Worm (Caenorhabditis elegans): ENCODE measurements around the gene K08F4.12.

The K08F4.12 gene

DNA sequence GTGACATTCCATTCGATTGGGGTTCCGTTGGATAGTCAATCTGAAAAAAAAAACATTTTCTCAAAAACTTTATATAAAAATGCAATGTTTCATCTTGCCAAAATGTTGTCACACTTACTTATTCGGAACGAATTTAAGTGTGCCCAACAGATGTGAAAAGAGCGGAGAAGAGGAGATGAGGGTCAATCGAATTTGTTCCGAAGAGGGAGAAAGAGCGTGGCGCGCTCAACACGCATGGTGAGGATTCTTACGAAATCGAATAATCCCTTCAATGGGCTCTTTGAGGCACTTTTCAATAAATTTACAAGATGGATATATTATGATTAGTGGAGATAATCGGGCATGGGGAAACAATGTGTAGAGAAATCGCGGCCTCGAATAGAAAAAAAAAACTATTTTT is 32.9 kb downstream of the K08F4.12 start:
- TF ChIP-seq nhr-71 (tag; optimal IDR thresholded peaks at IDR 0.05) (peak; percentile 21), ces-1 (GFP tag; optimal IDR thresholded peaks at IDR 0.05) (peak; percentile 38), unc-30 (tag; optimal IDR thresholded peaks at IDR 0.05) (no peak), mab-9 (GFP tag; IDR thresholded peaks at IDR 0.05) (no peak), lin-14 (GFP tag; optimal IDR thresholded peaks at IDR 0.05) (peak; percentile 84), fkh-10 (GFP tag; optimal IDR thresholded peaks at IDR 0.05) (peak; percentile 92)

DNA sequence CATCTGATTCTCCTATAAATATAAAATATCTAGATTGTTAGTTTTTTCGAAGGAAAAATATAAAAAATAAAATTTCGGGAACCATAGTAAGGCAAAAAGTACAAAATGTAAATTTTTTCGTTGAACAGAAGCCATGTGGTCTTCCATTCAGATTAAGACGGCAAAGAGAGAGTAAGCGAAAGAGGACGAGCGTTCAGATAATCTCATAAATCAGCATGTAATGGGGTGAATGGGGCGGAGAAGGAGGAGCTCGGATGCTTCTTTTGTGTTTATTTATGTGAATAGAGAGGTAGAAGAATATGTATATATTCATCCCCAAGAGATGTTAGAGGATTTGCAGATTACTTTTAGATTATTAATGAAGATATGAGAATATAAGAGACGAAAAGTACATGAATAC is 36.4 kb downstream of the K08F4.12 start, which contains the start of gene pxf-1:
pxf-1 (minus strand) TSS at position 14 of the 400 bp plus-strand sequence.
- TF ChIP-seq nhr-19 (GFP tag; conservative IDR thresholded peaks at IDR 0.05) (no peak), unc-86 (tag; optimal IDR thresholded peaks at IDR 0.05) (no peak), nhr-11 (tag; optimal IDR thresholded peaks at IDR 0.05) (no peak), nhr-71 (tag; optimal IDR thresholded peaks at IDR 0.05) (no peak), ceh-90 (tag; optimal IDR thresholded peaks at IDR 0.05) (no peak), lsy-2 (tag; optimal IDR thresholded peaks at IDR 0.05) (no peak), unc-30 (tag; optimal IDR thresholded peaks at IDR 0.05) (no peak), swsn-7 (tag; optimal IDR thresholded peaks at IDR 0.05) (no peak), lir-3 (tag; optimal IDR thresholded peaks at IDR 0.05; ENCODE audit: poor library complexity) (no peak)

DNA sequence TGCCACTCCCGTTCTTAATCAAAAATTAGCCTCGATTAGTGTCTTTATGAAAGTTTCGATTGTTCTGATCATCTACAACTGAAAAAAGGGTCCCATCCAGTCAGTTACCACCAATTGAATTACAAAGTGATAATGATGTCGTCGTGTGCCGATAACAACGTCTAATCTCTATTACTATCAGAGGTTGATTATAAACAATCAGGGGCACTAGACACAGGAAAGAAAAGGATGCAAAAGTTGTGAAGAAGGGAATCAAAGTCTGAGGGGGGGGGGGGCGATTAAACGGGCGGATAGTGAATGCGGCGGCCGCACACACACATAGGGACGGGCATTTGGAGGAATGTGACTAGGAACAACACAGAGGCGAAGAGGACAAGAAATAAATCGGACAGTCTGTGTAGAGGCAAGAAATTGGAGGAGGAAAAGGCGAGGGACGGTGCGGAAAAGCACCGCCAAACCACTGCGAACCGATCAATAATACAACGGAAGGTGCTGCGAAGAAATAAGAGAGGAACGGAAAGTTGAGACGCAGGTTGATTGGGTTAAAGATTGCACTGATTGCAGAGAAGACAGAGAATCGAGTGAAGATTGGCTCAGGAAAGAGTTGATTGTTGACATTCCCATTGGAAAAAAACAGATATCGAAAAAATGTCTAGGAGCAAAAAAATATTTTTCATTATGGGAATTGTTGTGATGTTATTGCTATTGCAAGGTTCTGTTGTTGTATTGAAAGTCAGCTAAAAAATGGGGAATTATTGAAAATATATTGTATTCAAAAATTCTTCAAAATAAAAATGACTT is 37.2 kb downstream of the K08F4.12 start:
- TF ChIP-seq nhr-20 (tag; optimal IDR thresholded peaks at IDR 0.05) (peak; percentile 19), nhr-47 (tag; optimal IDR thresholded peaks at IDR 0.05) (peak; percentile 0), elt-2 (tag; optimal IDR thresholded peaks at IDR 0.05) (peak; percentile 45), nhr-19 (GFP tag; conservative IDR thresholded peaks at IDR 0.05) (peak; percentile 9; the same call in 1 of the 2 replicates), efl-1 (optimal IDR thresholded peaks at IDR 0.05) (no peak), efl-1 (GFP tag; optimal IDR thresholded peaks at IDR 0.05 in 1 of 2) (peak in 1 of 2 experiments; percentile 62), nhr-71 (tag; optimal IDR thresholded peaks at IDR 0.05) (peak; percentile 14), dsc-1 (tag; optimal IDR thresholded peaks at IDR 0.05) (no peak), snu-23 (GFP tag; optimal IDR thresholded peaks at IDR 0.05) (peak; percentile 25), nhr-84 (tag; optimal IDR thresholded peaks at IDR 0.05) (no peak), blmp-1 (tag; optimal IDR thresholded peaks at IDR 0.05) (peak; percentile 74), elt-3 (tag; optimal IDR thresholded peaks at IDR 0.05) (peak in 2 of 6 experiments; percentile 0 to 8), nhr-90 (tag; optimal IDR thresholded peaks at IDR 0.05; ENCODE audit: poor library complexity) (peak; percentile 33), lin-14 (GFP tag; optimal IDR thresholded peaks at IDR 0.05) (peak; percentile 73), fkh-8 (tag; optimal IDR thresholded peaks at IDR 0.05) (no peak), unc-86 (tag; optimal IDR thresholded peaks at IDR 0.05) (no peak), mep-1 (tag; optimal IDR thresholded peaks at IDR 0.05) (peak; percentile 14)

DNA sequence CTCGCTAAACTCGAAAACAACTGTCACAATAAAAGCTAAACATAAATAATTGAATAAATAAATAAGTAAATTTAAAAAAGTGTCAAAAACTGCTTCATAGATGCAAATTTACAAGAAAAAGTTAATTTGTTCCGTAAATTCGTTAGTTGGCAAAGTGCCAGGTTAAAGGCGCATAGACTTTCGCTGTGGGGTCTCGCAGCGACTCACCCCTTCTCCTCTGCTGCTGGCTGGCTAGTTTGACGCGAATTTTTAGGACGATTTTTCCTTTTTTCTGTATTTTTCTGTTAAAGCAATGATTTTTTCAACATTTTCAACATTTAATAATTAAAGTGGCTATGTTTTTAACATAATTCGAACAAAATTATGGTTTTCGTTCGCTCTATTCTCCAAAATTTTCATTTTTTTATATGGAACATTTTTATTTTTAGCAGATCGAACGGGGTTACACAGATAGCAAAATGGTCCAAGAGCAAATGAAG is 38.4 kb downstream of the K08F4.12 start, which contains the start of gene rack-1:
rack-1 (plus strand) TSS at position 429 of the 479 bp plus-strand sequence.
- TF ChIP-seq fkh-8 (tag; optimal IDR thresholded peaks at IDR 0.05) (peak; percentile 58), ceh-90 (tag; optimal IDR thresholded peaks at IDR 0.05) (no peak), ceh-82 (tag; optimal IDR thresholded peaks at IDR 0.05) (peak in 2 of 3 experiments; percentile 32 to 75), irx-1 (tag; optimal IDR thresholded peaks at IDR 0.05) (peak; percentile 17), mef-2 (tag; optimal IDR thresholded peaks at IDR 0.05) (no peak), pax-3 (tag; optimal IDR thresholded peaks at IDR 0.05) (no peak), C16A3.4 (tag; optimal IDR thresholded peaks at IDR 0.05) (peak; percentile 60), pqm-1 (tag; optimal IDR thresholded peaks at IDR 0.05) (no peak), nhr-20 (tag; optimal IDR thresholded peaks at IDR 0.05) (peak; percentile 65), mdl-1 (tag; optimal IDR thresholded peaks at IDR 0.05) (peak in 1 of 2 experiments; percentile 38), fkh-10 (GFP tag; optimal IDR thresholded peaks at IDR 0.05) (no peak), F16B12.6 (tag; optimal IDR thresholded peaks at IDR 0.05) (peak; percentile 39), snpc-4 (tag; optimal IDR thresholded peaks at IDR 0.05) (peak; percentile 15), elt-2 (tag; optimal IDR thresholded peaks at IDR 0.05) (peak; percentile 19), vab-15 (tag; optimal IDR thresholded peaks at IDR 0.05) (no peak), blmp-1 (tag; optimal IDR thresholded peaks at IDR 0.05) (peak; percentile 47), jun-1 (tag; optimal IDR thresholded peaks at IDR 0.05) (peak; percentile 41), lin-35 (GFP tag; optimal IDR thresholded peaks at IDR 0.05) (peak; percentile 66 to 70), lir-3 (tag; optimal IDR thresholded peaks at IDR 0.05; ENCODE audit: poor library complexity) (no peak), nhr-237 (tag; optimal IDR thresholded peaks at IDR 0.05) (no peak), sptf-1 (tag; optimal IDR thresholded peaks at IDR 0.05) (no peak), unc-130 (tag; optimal IDR thresholded peaks at IDR 0.05) (peak; percentile 58), egl-27 (tag; optimal IDR thresholded peaks at IDR 0.05) (no peak), nhr-71 (tag; optimal IDR thresholded peaks at IDR 0.05) (peak; percentile 74), fos-1 (tag; optimal IDR thresholded peaks at IDR 0.05) (no peak), mab-9 (GFP tag; IDR thresholded peaks at IDR 0.05) (no peak), ama-1 (optimal IDR thresholded peaks at IDR 0.05) (no peak), snu-23 (GFP tag; optimal IDR thresholded peaks at IDR 0.05) (peak; percentile 68)
